Fruit fly (Drosophila melanogaster): ENCODE data around the gene CG9257.

dm6 chr2L:21105127-21105526 is 2.6 kb downstream of the CG9257 start:
- no peak for TF ChIP-seq CG16813 (GFP tag; IDR thresholded peaks at IDR 0.05; ENCODE audit: partially characterized antibody)
- no peak for TF ChIP-seq CG14860 (GFP tag; IDR thresholded peaks at IDR 0.05; ENCODE audit: partially characterized antibody)
- TF ChIP-seq CG12071 (GFP tag; optimal IDR thresholded peaks at IDR 0.05): no peak
- TF ChIP-seq lmd (GFP tag; IDR thresholded peaks at IDR 0.05): no peak
- TF ChIP-seq CG9932 (GFP tag; IDR thresholded peaks at IDR 0.05): no peak

All from whole organism, embryonic.